Fruit fly (Drosophila melanogaster) whole organism, prepupa: ENCODE results near the gene RpL13A.

Source experiments
- Blimp-1 ChIP-seq: fragments of 200-800 bp; sonication (Bioruptor generic); optimal IDR thresholded peaks from 3 replicates; lab custom pipeline; 2017; ENCODE audit warnings: missing biosample characterization, missing genetic modification characterization, mild to moderate bottlenecking, moderate library complexity, missing genetic modification reagents
- CG10631 ChIP-seq: fragments of 200-800 bp; sonication (Bioruptor generic); optimal IDR thresholded peaks from 2 replicates; lab custom pipeline; 2016; ENCODE audit warnings: missing biosample characterization, missing genetic modification characterization
- CG10669 ChIP-seq: fragments of 200-800 bp; sonication (Bioruptor generic); optimal IDR thresholded peaks from 3 replicates; lab custom pipeline; 2018; ENCODE audit warnings: missing biosample characterization, mild to moderate bottlenecking, missing genetic modification characterization, moderate library complexity
- CG11762 ChIP-seq: fragments of 200-800 bp; sonication (Bioruptor generic); optimal IDR thresholded peaks from 3 replicates; lab custom pipeline; 2016; ENCODE audit warnings: missing biosample characterization, missing genetic modification characterization; ENCODE audit not compliant: insufficient read depth
- CG15336 ChIP-seq: fragments of 200-800 bp; sonication (Bioruptor generic); IDR thresholded peaks from 2 replicates; pipeline ENCODE4 v1.3.6; 2022; ENCODE audit warnings: missing biosample characterization, missing genetic modification characterization
- CG1621 ChIP-seq: fragments of 200-800 bp; sonication (Bioruptor generic); optimal IDR thresholded peaks from 3 replicates; lab custom pipeline; 2018; ENCODE audit warnings: missing biosample characterization, mild to moderate bottlenecking, missing genetic modification characterization
- CG3032 ChIP-seq: fragments of 200-800 bp; optimal IDR thresholded peaks from 2 replicates; lab custom pipeline; 2019; ENCODE audit warnings: missing biosample characterization, mild to moderate bottlenecking, missing genetic modification characterization, moderate library complexity
- CG31627 ChIP-seq: fragments of 200-800 bp; sonication (Bioruptor generic); optimal IDR thresholded peaks from 3 replicates; lab custom pipeline; 2016; ENCODE audit warnings: missing biosample characterization, missing genetic modification characterization
- CG34406 ChIP-seq: fragments of 200-800 bp; sonication (Bioruptor generic); optimal IDR thresholded peaks from 3 replicates; lab custom pipeline; 2016; ENCODE audit warnings: missing biosample characterization, missing genetic modification characterization
- CG3919 ChIP-seq: fragments of 200-800 bp; sonication (Bioruptor generic); optimal IDR thresholded peaks from 3 replicates; lab custom pipeline; 2016; ENCODE audit warnings: missing biosample characterization, missing genetic modification characterization
- CG4318 ChIP-seq: fragments of 200-800 bp; sonication (Bioruptor generic); optimal IDR thresholded peaks from 3 replicates; lab custom pipeline; 2017; ENCODE audit warnings: missing biosample characterization, mild to moderate bottlenecking, missing genetic modification characterization
- CG6163 ChIP-seq: fragments of 200-800 bp; sonication (Bioruptor generic); IDR thresholded peaks from 3 replicates; pipeline ENCODE4 v1.3.6; 2022; ENCODE audit warnings: missing biosample characterization, missing genetic modification characterization
- CG6276 ChIP-seq: fragments of 200-800 bp; sonication (Bioruptor generic); optimal IDR thresholded peaks from 2 replicates; lab custom pipeline; 2017; ENCODE audit warnings: missing biosample characterization, mild to moderate bottlenecking, missing genetic modification characterization
- CG6808 ChIP-seq: fragments of 200-800 bp; sonication (Bioruptor generic); optimal IDR thresholded peaks from 3 replicates; lab custom pipeline; 2017; ENCODE audit warnings: missing biosample characterization, missing genetic modification characterization, mild to moderate bottlenecking, moderate library complexity, missing genetic modification reagents
- CG6854 ChIP-seq: fragments of 200-800 bp; sonication (Bioruptor generic); optimal IDR thresholded peaks from 2 replicates; lab custom pipeline; 2017; ENCODE audit warnings: missing biosample characterization, mild to moderate bottlenecking, missing genetic modification characterization
- CG7368 ChIP-seq: fragments of 200-800 bp; sonication (Bioruptor generic); optimal IDR thresholded peaks from 3 replicates; lab custom pipeline; 2016; ENCODE audit warnings: missing biosample characterization, missing genetic modification characterization
- CG8119 ChIP-seq: fragments of 200-800 bp; sonication (Bioruptor generic); IDR thresholded peaks from 3 replicates; pipeline ENCODE4 v1.3.6; 2022; ENCODE audit warnings: missing biosample characterization, missing genetic modification characterization
- CG8319 ChIP-seq: fragments of 200-800 bp; sonication (Bioruptor generic); optimal IDR thresholded peaks from 3 replicates; lab custom pipeline; 2016; ENCODE audit warnings: missing biosample characterization, missing genetic modification characterization
- CG8632 ChIP-seq: fragments of 200-800 bp; sonication (Bioruptor generic); optimal IDR thresholded peaks from 3 replicates; lab custom pipeline; 2016; ENCODE audit warnings: missing biosample characterization, missing genetic modification characterization
- Ets21C ChIP-seq: fragments of 200-800 bp; sonication (Bioruptor generic); optimal IDR thresholded peaks from 3 replicates; lab custom pipeline; 2016; ENCODE audit warnings: missing biosample characterization, missing genetic modification characterization
- Ets96B ChIP-seq: fragments of 200-800 bp; optimal IDR thresholded peaks from 2 replicates; lab custom pipeline; 2019; ENCODE audit warnings: missing biosample characterization, mild to moderate bottlenecking, missing genetic modification characterization, moderate library complexity
- Gug ChIP-seq: fragments of 200-800 bp; sonication (Bioruptor generic); IDR thresholded peaks from 2 replicates; pipeline ENCODE4 v1.3.6; 2022; ENCODE audit warnings: missing biosample characterization, missing genetic modification characterization
- Hr38 ChIP-seq: sonication (Bioruptor generic); optimal IDR thresholded peaks from 2 replicates; lab custom pipeline; 2016; ENCODE audit warnings: missing biosample characterization, missing genetic modification characterization
- Hr39 ChIP-seq: fragments of 200-800 bp; sonication (Bioruptor generic); optimal IDR thresholded peaks from 2 replicates; lab custom pipeline; 2016; ENCODE audit warnings: missing biosample characterization, missing genetic modification characterization
- Hr4 ChIP-seq: fragments of 200-800 bp; sonication (Bioruptor generic); optimal IDR thresholded peaks from 3 replicates; lab custom pipeline; 2016; ENCODE audit warnings: missing biosample characterization, missing genetic modification characterization
- Lpt ChIP-seq: fragments of 200-800 bp; sonication (Bioruptor generic); optimal IDR thresholded peaks from 3 replicates; lab custom pipeline; 2016; ENCODE audit warnings: missing biosample characterization, missing genetic modification characterization
- Met ChIP-seq: fragments of 200-800 bp; sonication (Bioruptor generic); optimal IDR thresholded peaks from 3 replicates; lab custom pipeline; 2016; ENCODE audit warnings: missing biosample characterization, missing genetic modification characterization
- Sox14 ChIP-seq: fragments of 200-800 bp; sonication (Bioruptor generic); optimal IDR thresholded peaks from 3 replicates; lab custom pipeline; 2016; ENCODE audit warnings: missing biosample characterization, missing genetic modification characterization
- Sox15 ChIP-seq: fragments of 200-800 bp; sonication (Bioruptor generic); optimal IDR thresholded peaks from 3 replicates; lab custom pipeline; 2016; ENCODE audit warnings: missing biosample characterization, missing genetic modification characterization
- achi ChIP-seq: fragments of 200-800 bp; sonication (Bioruptor generic); optimal IDR thresholded peaks from 3 replicates; lab custom pipeline; 2016; ENCODE audit warnings: missing biosample characterization, missing genetic modification characterization
- acj6 ChIP-seq: fragments of 200-800 bp; sonication (Bioruptor generic); optimal IDR thresholded peaks from 3 replicates; lab custom pipeline; 2016; ENCODE audit warnings: missing biosample characterization, missing genetic modification characterization
- cyc ChIP-seq: fragments of 200-800 bp; sonication (Bioruptor generic); optimal IDR thresholded peaks from 3 replicates; lab custom pipeline; 2016; ENCODE audit warnings: missing biosample characterization, missing genetic modification characterization
- dac ChIP-seq: fragments of 200-800 bp; sonication (Bioruptor generic); optimal IDR thresholded peaks from 2 replicates; lab custom pipeline; 2017; ENCODE audit warnings: missing biosample characterization, mild to moderate bottlenecking, missing genetic modification characterization
- dsx ChIP-seq: fragments of 200-800 bp; optimal IDR thresholded peaks from 3 replicates; lab custom pipeline; 2019; ENCODE audit warnings: missing biosample characterization, mild to moderate bottlenecking, missing genetic modification characterization, moderate library complexity; ENCODE audit not compliant: poor library complexity, severe bottlenecking
- eg ChIP-seq: fragments of 200-800 bp; sonication (Bioruptor generic); IDR thresholded peaks from 3 replicates; pipeline ENCODE4 v1.3.6; 2022; ENCODE audit warnings: missing biosample characterization, missing genetic modification characterization
- fd59A ChIP-seq: fragments of 200-800 bp; sonication (Bioruptor generic); optimal IDR thresholded peaks from 2 replicates; lab custom pipeline; 2017; ENCODE audit warnings: missing biosample characterization, mild to moderate bottlenecking, missing genetic modification characterization, missing genetic modification reagents
- fkh ChIP-seq: fragments of 200-800 bp; sonication (Bioruptor generic); optimal IDR thresholded peaks from 3 replicates; lab custom pipeline; 2017; ENCODE audit warnings: missing biosample characterization, mild to moderate bottlenecking, missing genetic modification characterization, moderate library complexity
- lz ChIP-seq: fragments of 200-800 bp; sonication (Bioruptor generic); optimal IDR thresholded peaks from 3 replicates; lab custom pipeline; 2016; ENCODE audit warnings: missing biosample characterization, missing genetic modification characterization
- net ChIP-seq: fragments of 200-800 bp; sonication (Bioruptor generic); optimal IDR thresholded peaks from 3 replicates; lab custom pipeline; 2016; ENCODE audit warnings: missing biosample characterization, missing genetic modification characterization
- pdm3 ChIP-seq: fragments of 200-800 bp; sonication (Bioruptor generic); optimal IDR thresholded peaks from 3 replicates; lab custom pipeline; 2016; ENCODE audit warnings: missing biosample characterization, missing genetic modification characterization
- salr ChIP-seq, 2 experiments: fragments of 200-800 bp; sonication (Bioruptor generic); optimal IDR thresholded peaks; 3 replicates each; lab custom pipeline; 2016 to 2018; ENCODE audit warnings: missing biosample characterization in 2 of 2, missing genetic modification characterization in 2 of 2, mild to moderate bottlenecking in 1 of 2
- spab ChIP-seq: fragments of 200-800 bp; sonication (Bioruptor generic); optimal IDR thresholded peaks from 2 replicates; lab custom pipeline; 2017; ENCODE audit warnings: missing biosample characterization, mild to moderate bottlenecking, missing genetic modification characterization, missing genetic modification reagents
- svp ChIP-seq: fragments of 200-800 bp; sonication (Bioruptor generic); peaks from one replicate; lab custom pipeline; 2016; ENCODE audit warnings: missing biosample characterization, missing genetic modification characterization
- topi ChIP-seq: fragments of 200-800 bp; sonication (Bioruptor generic); optimal IDR thresholded peaks from 3 replicates; lab custom pipeline; 2016; ENCODE audit warnings: missing biosample characterization, missing genetic modification characterization
- vri ChIP-seq: fragments of 200-800 bp; sonication (Bioruptor generic); optimal IDR thresholded peaks from 3 replicates; lab custom pipeline; 2016; ENCODE audit warnings: missing biosample characterization, mild to moderate bottlenecking, missing genetic modification characterization

The RpL13A gene

DNA sequence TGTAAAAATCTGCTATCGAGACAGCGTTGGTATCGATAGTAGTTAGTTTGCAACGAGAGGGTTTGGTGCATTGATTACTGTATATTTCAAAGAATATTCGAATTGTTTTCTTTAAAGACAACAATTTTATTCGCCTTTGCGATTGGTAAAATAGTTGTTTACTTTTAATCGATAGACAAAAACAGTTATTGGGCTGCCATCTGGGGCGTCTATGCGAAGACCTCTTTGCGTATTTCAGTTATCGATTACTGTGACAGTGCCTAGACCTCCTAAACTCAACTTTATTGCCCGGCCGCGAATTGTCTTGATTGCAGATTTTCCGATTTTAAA, 11.2 kb upstream of the RpL13A start, which contains the start of gene Atu (continued):
- no peak for TF ChIP-seq fd59A (GFP tag; lab: Kevin White, UChicago)
- TF ChIP-seq acj6 (GFP tag; lab: Kevin White, UChicago), result no peak
- TF ChIP-seq CG1621 (tag; lab: Kevin White, UChicago), result no peak
- no peak for TF ChIP-seq CG3032 (tag; lab: Kevin White, UChicago)
- TF ChIP-seq Blimp-1 (GFP tag; lab: Kevin White, UChicago), result no peak
- TF ChIP-seq achi (GFP tag; lab: Kevin White, UChicago), result peak; percentile 11
- no peak for TF ChIP-seq dac (GFP tag; lab: Kevin White, UChicago)
- TF ChIP-seq cyc (GFP tag; lab: Kevin White, UChicago), result peak; percentile 6
- no peak for TF ChIP-seq Sox15 (GFP tag; lab: Kevin White, UChicago)
- no peak for TF ChIP-seq eg (GFP tag; lab: Robert Waterston, UW)
- TF ChIP-seq Ets21C (GFP tag; lab: Kevin White, UChicago), result no peak
- no peak for TF ChIP-seq CG10669 (GFP tag; lab: Kevin White, UChicago)
- TF ChIP-seq dsx (GFP tag; lab: Kevin White, UChicago), result no peak
- no peak for TF ChIP-seq Hr4 (GFP tag; lab: Kevin White, UChicago)
- no peak for TF ChIP-seq CG3919
- peak; percentile 23 for TF ChIP-seq Hr39 (GFP tag; lab: Kevin White, UChicago)

DNA sequence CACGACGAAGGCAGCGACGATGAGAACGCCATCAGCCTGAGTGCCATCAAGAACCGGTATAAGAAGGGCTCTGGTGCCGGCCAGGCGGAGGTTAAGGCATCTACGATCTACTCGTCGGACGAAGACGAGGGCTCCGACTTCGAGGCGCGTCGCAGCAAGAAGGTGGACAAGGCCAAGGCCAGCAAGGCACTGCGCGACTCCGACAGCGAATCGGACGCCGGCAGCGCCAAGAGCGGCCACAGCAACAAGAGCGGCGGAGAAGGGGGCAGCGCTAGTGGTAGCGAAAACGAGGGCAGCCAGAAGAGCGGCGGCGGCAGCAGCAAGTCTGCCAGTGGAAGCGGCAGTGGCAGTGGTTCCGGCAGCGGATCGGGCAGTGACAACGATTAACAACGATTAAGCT, 8.8 kb upstream of the RpL13A start:
- no peak for TF ChIP-seq acj6 (GFP tag; lab: Kevin White, UChicago)
- TF ChIP-seq, all 60 proteins: peak for 0

DNA sequence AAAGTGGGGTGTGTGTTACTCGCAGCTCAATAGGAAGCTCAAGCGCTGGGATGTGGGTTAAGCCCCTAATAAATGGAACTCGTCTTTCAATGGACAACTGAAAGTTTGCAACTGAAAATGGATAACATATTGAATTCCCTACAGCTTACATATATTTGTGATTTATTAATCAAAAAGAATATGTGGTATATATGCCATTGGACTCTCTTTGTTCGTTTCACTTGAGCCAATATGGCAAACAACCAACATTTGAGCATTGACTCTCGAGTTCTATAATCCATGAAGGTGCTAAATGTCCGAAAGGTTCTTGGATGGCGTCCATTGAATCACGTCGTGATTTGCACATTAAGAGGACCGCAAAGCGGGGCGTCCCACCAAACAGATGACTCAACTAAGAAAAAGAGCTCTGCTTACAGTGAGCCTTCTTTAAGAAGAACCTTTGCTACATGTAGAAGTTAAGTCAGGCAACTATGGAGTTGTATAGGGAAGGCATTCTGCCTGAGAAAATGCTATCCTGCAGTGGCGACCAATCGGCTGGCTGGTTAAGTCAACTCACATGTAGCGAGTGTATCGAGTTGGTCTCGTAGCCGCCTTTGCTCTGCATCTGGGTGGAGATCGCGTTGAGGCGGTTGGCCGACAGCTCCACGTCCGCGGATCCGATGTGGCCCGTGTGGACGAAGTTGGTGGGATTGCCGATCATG, 6.2 kb upstream of the RpL13A start:
- no peak for TF ChIP-seq salr (GFP tag; optimal IDR thresholded peaks at IDR 0.05; lab: Kevin White, UChicago)
- TF ChIP-seq vri (GFP tag; lab: Kevin White, UChicago), result no peak
- peak; percentile 22 for TF ChIP-seq dac (GFP tag; lab: Kevin White, UChicago)
- peak; percentile 34 for TF ChIP-seq Lpt (GFP tag; lab: Kevin White, UChicago)
- peak; percentile 18 for TF ChIP-seq CG34406 (GFP tag; lab: Kevin White, UChicago)
- peak; percentile 50 for TF ChIP-seq topi
- TF ChIP-seq Gug (GFP tag; lab: Robert Waterston, UW), result no peak
- TF ChIP-seq Hr39 (GFP tag; lab: Kevin White, UChicago), result peak; percentile 51
- no peak for TF ChIP-seq CG8319
- TF ChIP-seq CG3032 (tag; lab: Kevin White, UChicago), result peak; percentile 17
- TF ChIP-seq Ets21C (GFP tag; lab: Kevin White, UChicago), result no peak
- TF ChIP-seq CG10669 (GFP tag; lab: Kevin White, UChicago), result peak; percentile 25
- peak; percentile 47 for TF ChIP-seq CG31627
- peak; percentile 32 for TF ChIP-seq Ets96B
- no peak for TF ChIP-seq CG6808
- TF ChIP-seq CG8632 (GFP tag; lab: Kevin White, UChicago), result peak; percentile 23
- peak; percentile 40 for TF ChIP-seq lz (GFP tag; lab: Kevin White, UChicago)
- TF ChIP-seq spab (GFP tag; lab: Kevin White, UChicago), result no peak
- peak; percentile 64 for TF ChIP-seq Hr4 (GFP tag; lab: Kevin White, UChicago)
- TF ChIP-seq Hr38 (GFP tag; lab: Kevin White, UChicago), result no peak
- peak; percentile 51 for TF ChIP-seq pdm3
- TF ChIP-seq CG6163 (GFP tag; lab: Robert Waterston, UW), result peak; percentile 72
- TF ChIP-seq CG4318 (GFP tag; lab: Kevin White, UChicago), result no peak
- TF ChIP-seq CG7368 (GFP tag; lab: Kevin White, UChicago), result no peak
- peak; percentile 34 for TF ChIP-seq CG6276 (GFP tag; lab: Kevin White, UChicago)
- TF ChIP-seq Met (GFP tag; lab: Kevin White, UChicago), result peak; percentile 52
- peak; percentile 45 for TF ChIP-seq cyc (GFP tag; lab: Kevin White, UChicago)
- no peak for TF ChIP-seq CG11762 (GFP tag; lab: Kevin White, UChicago)
- peak; percentile 27 for TF ChIP-seq net (GFP tag; lab: Kevin White, UChicago)
- peak; percentile 15 for TF ChIP-seq Sox15 (GFP tag; lab: Kevin White, UChicago)
- TF ChIP-seq fd59A (GFP tag; lab: Kevin White, UChicago), result no peak
- TF ChIP-seq CG8119, result peak; percentile 59; the same call in 2 of the 3 replicates
- TF ChIP-seq fkh, result no peak
- peak; percentile 45 for TF ChIP-seq acj6 (GFP tag; lab: Kevin White, UChicago)
- TF ChIP-seq svp (GFP tag; lab: Kevin White, UChicago), result peak; percentile 66
- TF ChIP-seq CG10631 (GFP tag; lab: Kevin White, UChicago), result no peak
- TF ChIP-seq CG15336 (GFP tag; lab: Robert Waterston, UW), result peak; percentile 57
- TF ChIP-seq Sox14 (GFP tag; lab: Kevin White, UChicago), result peak; percentile 74
- peak; percentile 57 for TF ChIP-seq CG3919
- TF ChIP-seq CG6854 (GFP tag; lab: Kevin White, UChicago), result no peak
